Worm (Caenorhabditis elegans) whole organism, mixed stage, embryonic: Measurements from ENCODE around the gene F54D12.7.

Experiments used
- blmp-1 ChIP-seq: fragments of 150-350 bp; optimal IDR thresholded peaks from 2 replicates; lab custom pipeline; 2014; ENCODE audit warnings: missing biosample characterization, missing genetic modification characterization
- ceh-39 ChIP-seq: fragments of 150-350 bp; optimal IDR thresholded peaks from 2 replicates; lab custom pipeline; 2014; ENCODE audit warnings: missing biosample characterization, missing genetic modification characterization
- ceh-83 ChIP-seq: fragments of 200-800 bp; sonication (Bioruptor generic); optimal IDR thresholded peaks from 2 replicates; lab custom pipeline; 2018; ENCODE audit warnings: mild to moderate bottlenecking, missing genetic modification characterization, missing compliant biosample characterization
- elt-3 ChIP-seq: fragments of 150-350 bp; optimal IDR thresholded peaks from 2 replicates; lab custom pipeline; 2014; ENCODE audit warnings: missing biosample characterization, missing genetic modification characterization
- lin-13 ChIP-seq: fragments of 150-350 bp; optimal IDR thresholded peaks from 2 replicates; lab custom pipeline; 2014; ENCODE audit warnings: missing biosample characterization, missing genetic modification characterization
- mab-5 ChIP-seq: fragments of 150-350 bp; optimal IDR thresholded peaks from 2 replicates; lab custom pipeline; 2014; ENCODE audit warnings: missing biosample characterization, missing genetic modification characterization
- nhr-12 ChIP-seq: fragments of 150-350 bp; optimal IDR thresholded peaks from 2 replicates; lab custom pipeline; 2014; ENCODE audit warnings: missing biosample characterization, missing genetic modification characterization
- nhr-76 ChIP-seq: sonication (generic microtip); optimal IDR thresholded peaks from 2 replicates; lab custom pipeline; 2017; ENCODE audit warnings: missing biosample characterization, missing genetic modification characterization
- pha-4 ChIP-seq: fragments of 150-350 bp; optimal IDR thresholded peaks from 2 replicates; lab custom pipeline; 2018; ENCODE audit warnings: missing biosample characterization, missing genetic modification reagents, missing genetic modification characterization
- snpc-4 ChIP-seq: fragments of 150-350 bp; optimal IDR thresholded peaks from 2 replicates; lab custom pipeline; 2014; ENCODE audit warnings: missing biosample characterization, missing genetic modification characterization
- unc-39 ChIP-seq: fragments of 150-350 bp; optimal IDR thresholded peaks from 2 replicates; lab custom pipeline; 2014; ENCODE audit warnings: missing biosample characterization, missing genetic modification characterization
- unc-62 ChIP-seq: fragments of 150-350 bp; optimal IDR thresholded peaks from 2 replicates; lab custom pipeline; 2014; ENCODE audit warnings: missing biosample characterization, missing genetic modification reagents, missing genetic modification characterization

ce11 chrII:1412359-1412907 is 27.3 kb upstream of the F54D12.7 start, which contains the start of gene alkb-1:
- no peak for TF ChIP-seq elt-3 (tag; lab: Kevin White, UChicago)
- TF ChIP-seq nhr-12 = no peak
- no peak for TF ChIP-seq lin-13
- TF ChIP-seq mab-5 (tag; lab: Kevin White, UChicago) = no peak
- no peak for TF ChIP-seq blmp-1 (tag; lab: Kevin White, UChicago)
- no peak for TF ChIP-seq snpc-4 (tag; lab: Kevin White, UChicago)
- TF ChIP-seq nhr-76 (tag; lab: Kevin White, UChicago) = no peak
- no peak for TF ChIP-seq unc-39 (tag; lab: Kevin White, UChicago)
- TF ChIP-seq unc-62 (GFP tag; lab: Kevin White, UChicago) = no peak
- TF ChIP-seq pha-4 = no peak
- no peak for TF ChIP-seq ceh-83 (GFP tag; lab: Kevin White, UChicago)
- no peak for TF ChIP-seq ceh-39 (tag; lab: Kevin White, UChicago)
